Worm (Caenorhabditis elegans): ENCODE measurements around the gene alh-9.
A peak's percentile ranks its signal among the peaks of the same experiment; 100 is the strongest.

Gene alh-9

ce11 chrIII:5832442-5832841, 23.4 kb upstream of the alh-9 start:
- TF ChIP-seq skn-1 (tag; optimal IDR thresholded peaks at IDR 0.05) (no peak), nhr-10 (tag; optimal IDR thresholded peaks at IDR 0.05) (no peak), sma-3 (GFP tag; optimal IDR thresholded peaks at IDR 0.05) (no peak), C34F6.9 (tag; optimal IDR thresholded peaks at IDR 0.05) (no peak), snpc-4 (tag; optimal IDR thresholded peaks at IDR 0.05) (no peak), unc-62 (GFP tag; optimal IDR thresholded peaks at IDR 0.05) (no peak), R02D3.7 (tag; optimal IDR thresholded peaks at IDR 0.05) (no peak)

- no peak for TF ChIP-seq sma-3 (GFP tag; optimal IDR thresholded peaks at IDR 0.05)
- TF ChIP-seq Y55F3AM.14 (GFP tag; optimal IDR thresholded peaks at IDR 0.05), result no peak
- TF ChIP-seq unc-55 (GFP tag; optimal IDR thresholded peaks at IDR 0.05), result no peak
- TF ChIP-seq nhr-129 (tag; optimal IDR thresholded peaks at IDR 0.05), result no peak
- no peak for TF ChIP-seq nhr-23 (tag; optimal IDR thresholded peaks at IDR 0.05)
- no peak for TF ChIP-seq unc-62 (GFP tag; optimal IDR thresholded peaks at IDR 0.05)
- no peak for TF ChIP-seq elt-3 (tag; optimal IDR thresholded peaks at IDR 0.05)
- no peak for TF ChIP-seq C34F6.9 (tag; optimal IDR thresholded peaks at IDR 0.05)
- TF ChIP-seq ceh-82 (tag; optimal IDR thresholded peaks at IDR 0.05), result no peak
- TF ChIP-seq snpc-4 (tag; optimal IDR thresholded peaks at IDR 0.05), result no peak
- no peak for TF ChIP-seq crh-2 (tag; optimal IDR thresholded peaks at IDR 0.05)
- no peak for TF ChIP-seq sma-9 (GFP tag; optimal IDR thresholded peaks at IDR 0.05)
- TF ChIP-seq sma-9 (tag; optimal IDR thresholded peaks at IDR 0.05), result no peak
- no peak for TF ChIP-seq lin-39 (tag; optimal IDR thresholded peaks at IDR 0.05)
- TF ChIP-seq ztf-11 (tag; optimal IDR thresholded peaks at IDR 0.05), result no peak
- no peak for TF ChIP-seq nhr-10 (tag; optimal IDR thresholded peaks at IDR 0.05)
- TF ChIP-seq ZK546.5 (tag; optimal IDR thresholded peaks at IDR 0.05), result no peak
Measured at ce11 chrIII:5833376-5833775, 22.4 kb upstream of the alh-9 start, which contains the start of the genes R12B2.13 and mdt-15. TSS of gene R12B2.13 (minus strand) at chrIII:5833476. TSS of gene mdt-15 (minus strand) at chrIII:5833751.

- no peak for TF ChIP-seq ztf-4 (tag; optimal IDR thresholded peaks at IDR 0.05)
- TF ChIP-seq Y55F3AM.14 (GFP tag; optimal IDR thresholded peaks at IDR 0.05), result no peak
- no peak for TF ChIP-seq sma-9 (GFP tag; optimal IDR thresholded peaks at IDR 0.05)
- no peak for TF ChIP-seq sma-9 (tag; optimal IDR thresholded peaks at IDR 0.05)
- TF ChIP-seq unc-55 (GFP tag; optimal IDR thresholded peaks at IDR 0.05), result no peak
- TF ChIP-seq nhr-237 (tag; optimal IDR thresholded peaks at IDR 0.05), result no peak
- TF ChIP-seq mdl-1 (tag; optimal IDR thresholded peaks at IDR 0.05), result no peak
- TF ChIP-seq mab-5 (tag; optimal IDR thresholded peaks at IDR 0.05), result no peak
- TF ChIP-seq ZK546.5 (tag; optimal IDR thresholded peaks at IDR 0.05), result no peak
- no peak for TF ChIP-seq aly-2 (tag; optimal IDR thresholded peaks at IDR 0.05)
- TF ChIP-seq ztf-11 (tag; optimal IDR thresholded peaks at IDR 0.05), result no peak
- TF ChIP-seq nhr-129 (tag; optimal IDR thresholded peaks at IDR 0.05), result no peak
- TF ChIP-seq unc-62 (GFP tag; optimal IDR thresholded peaks at IDR 0.05), result no peak
- TF ChIP-seq dmd-4 (tag; optimal IDR thresholded peaks at IDR 0.05), result no peak
- TF ChIP-seq crh-2 (tag; optimal IDR thresholded peaks at IDR 0.05), result no peak
- no peak for TF ChIP-seq lsy-2 (tag; optimal IDR thresholded peaks at IDR 0.05)
- TF ChIP-seq ceh-16 (tag; optimal IDR thresholded peaks at IDR 0.05), result no peak
- no peak for TF ChIP-seq nhr-21 (tag; optimal IDR thresholded peaks at IDR 0.05)
Measured at ce11 chrIII:5834053-5834452, 21.8 kb upstream of the alh-9 start, which contains the start of gene R12B2.6. TSS of gene R12B2.6 (minus strand) at chrIII:5834153.

ce11 chrIII:5834663-5835062, 21.2 kb upstream of the alh-9 start:
- TF ChIP-seq snpc-4 (tag; optimal IDR thresholded peaks at IDR 0.05) (no peak), zag-1 (tag; optimal IDR thresholded peaks at IDR 0.05) (no peak), ama-1 (optimal IDR thresholded peaks at IDR 0.05) (no peak)

ce11 chrIII:5835163-5835871, 20.5 kb upstream of the alh-9 start:
- peak; percentile 38 for TF ChIP-seq nhr-129 (tag; optimal IDR thresholded peaks at IDR 0.05)
- TF ChIP-seq gmeb-1 (tag; optimal IDR thresholded peaks at IDR 0.05), result no peak
- TF ChIP-seq lin-13 (GFP tag; optimal IDR thresholded peaks at IDR 0.05), result no peak
- peak; percentile 57 for TF ChIP-seq crh-2 (tag; optimal IDR thresholded peaks at IDR 0.05)
- TF ChIP-seq F13H6.1 (tag; optimal IDR thresholded peaks at IDR 0.05), result peak; percentile 23
- TF ChIP-seq ztf-11 (tag; optimal IDR thresholded peaks at IDR 0.05), result no peak
- TF ChIP-seq nhr-21 (tag; optimal IDR thresholded peaks at IDR 0.05), result peak; percentile 52
- no peak for TF ChIP-seq elt-3 (tag; optimal IDR thresholded peaks at IDR 0.05)
- no peak for TF ChIP-seq zag-1 (tag; optimal IDR thresholded peaks at IDR 0.05)
- TF ChIP-seq lin-39 (tag; optimal IDR thresholded peaks at IDR 0.05), result no peak
- peak; percentile 48 for TF ChIP-seq sma-9 (GFP tag; optimal IDR thresholded peaks at IDR 0.05)
- no peak for TF ChIP-seq sma-9 (tag; optimal IDR thresholded peaks at IDR 0.05)
- TF ChIP-seq C34F6.9 (tag; optimal IDR thresholded peaks at IDR 0.05), result no peak
- no peak for TF ChIP-seq mab-5 (tag; optimal IDR thresholded peaks at IDR 0.05)
- no peak for TF ChIP-seq ceh-16 (tag; optimal IDR thresholded peaks at IDR 0.05)
- peak; percentile 37 for TF ChIP-seq blmp-1 (tag; optimal IDR thresholded peaks at IDR 0.05; ENCODE audit: insufficient read depth)
- TF ChIP-seq fos-1 (tag; optimal IDR thresholded peaks at IDR 0.05), result peak; percentile 85
- TF ChIP-seq unc-62 (GFP tag; optimal IDR thresholded peaks at IDR 0.05), result no peak
- no peak for TF ChIP-seq egl-27 (tag; optimal IDR thresholded peaks at IDR 0.05)
- no peak for TF ChIP-seq nhr-12 (tag; optimal IDR thresholded peaks at IDR 0.05)
- TF ChIP-seq sma-3 (GFP tag; optimal IDR thresholded peaks at IDR 0.05), result peak; percentile 39
- TF ChIP-seq ztf-4 (tag; optimal IDR thresholded peaks at IDR 0.05), result peak; percentile 50

Data from whole organism, L2 larva.